Fruit fly (Drosophila melanogaster) Kc167 (cell line): ENCODE measurements around the gene CG18557.

ENCODE experiments used
- Myc ChIP-seq: fragments of >200 bp; optimal IDR thresholded peaks from 2 replicates; lab custom pipeline; 2017; ENCODE audit warnings: missing external identifiers
- Sin3A ChIP-seq: fragments of >200 bp; optimal IDR thresholded peaks from 2 replicates; lab custom pipeline; 2018; ENCODE audit warnings: missing external identifiers
- h ChIP-seq: fragments of >200 bp; optimal IDR thresholded peaks from 3 replicates; lab custom pipeline; 2018; ENCODE audit warnings: missing external identifiers
- insv ChIP-seq: fragments of >200 bp; optimal IDR thresholded peaks from 3 replicates; lab custom pipeline; 2018; ENCODE audit warnings: missing external identifiers
- psq ChIP-seq: fragments of >200 bp; optimal IDR thresholded peaks from 2 replicates; lab custom pipeline; 2017; ENCODE audit warnings: missing external identifiers
- ttk ChIP-seq: sonication (Bioruptor generic); optimal IDR thresholded peaks from 2 replicates; lab custom pipeline; 2017; ENCODE audit warnings: missing external identifiers

DNA sequence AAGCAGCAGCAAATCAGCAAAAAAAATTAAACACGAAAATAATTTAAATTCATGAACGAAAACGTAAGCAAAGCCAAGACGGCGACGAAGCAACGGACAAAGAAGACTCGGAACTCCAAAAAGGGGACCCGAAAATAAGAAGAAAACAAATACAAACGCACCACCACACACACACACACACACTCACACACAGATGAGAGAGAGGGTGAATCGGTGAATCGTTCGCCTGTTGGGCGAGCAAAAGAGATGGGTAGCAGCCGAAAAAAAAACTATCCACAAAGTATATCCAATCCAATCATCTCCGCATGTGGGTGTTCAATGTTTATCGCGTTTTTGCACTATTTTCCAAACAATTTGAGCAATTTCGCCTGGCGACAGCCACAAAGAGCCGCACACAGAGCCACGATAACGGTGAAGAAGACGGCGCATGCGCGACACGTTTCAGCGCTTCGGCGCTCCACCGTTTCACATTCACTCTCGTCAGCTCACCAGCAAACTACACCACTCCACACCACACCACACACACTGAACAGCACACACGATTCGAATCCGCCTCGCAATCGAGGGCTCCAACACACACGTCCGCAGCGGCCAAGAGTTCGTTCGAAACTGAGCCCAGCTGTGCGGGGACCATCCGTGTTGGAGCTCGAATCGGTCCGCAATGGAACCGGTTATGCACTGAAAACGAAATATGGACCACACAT is 15.7 kb downstream of the CG18557 start, which contains the start of gene Duox:
- TF ChIP-seq ttk (no peak), insv (lab: Kevin White, UChicago) (no peak), Sin3A (no peak), psq (lab: Kevin White, UChicago) (no peak), h (lab: Kevin White, UChicago) (no peak), Myc (lab: Kevin White, UChicago) (no peak)
